Worm (Caenorhabditis elegans) whole organism, midembryonic: ENCODE data around the gene dlhd-1.

Experiments used
- T22C8.4 ChIP-seq: fragments of 200-800 bp; sonication (Bioruptor generic); IDR thresholded peaks from 2 replicates; pipeline ENCODE4 v1.3.6; 2022; ENCODE audit warnings: missing genetic modification characterization, missing compliant biosample characterization
- cog-1 ChIP-seq: sonication (generic microtip); optimal IDR thresholded peaks from 2 replicates; lab custom pipeline; 2016; ENCODE audit warnings: missing genetic modification characterization, missing compliant biosample characterization
- flt-1 ChIP-seq: fragments of 200-800 bp; sonication (Bioruptor generic); IDR thresholded peaks from 2 replicates; pipeline ENCODE4 v1.3.6; 2022; ENCODE audit warnings: missing genetic modification characterization, missing compliant biosample characterization
- klf-2 ChIP-seq: fragments of 200-800 bp; sonication (Bioruptor generic); conservative IDR thresholded peaks from 2 replicates; pipeline ENCODE4 v1.3.6; 2022; ENCODE audit warnings: missing genetic modification reagents, missing genetic modification characterization, missing compliant biosample characterization
- med-1 ChIP-seq: sonication (generic microtip); optimal IDR thresholded peaks from 2 replicates; lab custom pipeline; 2017; ENCODE audit warnings: missing genetic modification characterization, mild to moderate bottlenecking, missing compliant biosample characterization, antibody characterized with exemption, missing genetic modification reagents; ENCODE audit not compliant: insufficient read depth
- ref-1 ChIP-seq: fragments of 200-800 bp; sonication (Bioruptor generic); conservative IDR thresholded peaks from 2 replicates; pipeline ENCODE4 v1.3.6; 2022; ENCODE audit warnings: missing genetic modification reagents, missing genetic modification characterization, missing compliant biosample characterization
- tab-1 ChIP-seq: fragments of 200-800 bp; sonication (Bioruptor generic); IDR thresholded peaks from 2 replicates; pipeline ENCODE4 v1.3.6; 2022; ENCODE audit warnings: missing genetic modification characterization, missing compliant biosample characterization
- ztf-23 ChIP-seq: fragments of 200-800 bp; sonication (Bioruptor generic); IDR thresholded peaks from 2 replicates; pipeline ENCODE4 v1.3.6; 2022; ENCODE audit warnings: missing genetic modification reagents, missing genetic modification characterization, missing compliant biosample characterization
- ztf-29 ChIP-seq: fragments of 200-800 bp; sonication (Bioruptor generic); IDR thresholded peaks from 2 replicates; pipeline ENCODE4 v1.3.6; 2022; ENCODE audit warnings: missing genetic modification reagents, missing genetic modification characterization, missing compliant biosample characterization

Gene dlhd-1

ce11 chrII:1127676-1128075, 44.3 kb downstream of the dlhd-1 start, which contains the start of gene taf-6.1:
Gene taf-6.1 (plus strand): TSS chrII:1127976.
- TF ChIP-seq ztf-29 (GFP tag; lab: Robert Waterston, UW) = no peak
- no peak for TF ChIP-seq tab-1 (GFP tag; lab: Robert Waterston, UW)
- TF ChIP-seq cog-1 (tag; lab: Kevin White, UChicago) = no peak
- TF ChIP-seq med-1 = no peak
- TF ChIP-seq T22C8.4 (GFP tag; lab: Robert Waterston, UW) = no peak
- no peak for TF ChIP-seq klf-2 (GFP tag; lab: Robert Waterston, UW)
- no peak for TF ChIP-seq flt-1 (GFP tag; lab: Robert Waterston, UW)
- TF ChIP-seq ztf-23 (GFP tag; lab: Robert Waterston, UW) = no peak

ce11 chrII:1126472-1126871, 45.5 kb downstream of the dlhd-1 start:
- no peak for TF ChIP-seq tab-1 (GFP tag; lab: Robert Waterston, UW)
- TF ChIP-seq med-1 = no peak
- TF ChIP-seq ztf-23 (GFP tag; lab: Robert Waterston, UW) = no peak
- no peak for TF ChIP-seq ztf-29 (GFP tag; lab: Robert Waterston, UW)
- no peak for TF ChIP-seq T22C8.4 (GFP tag; lab: Robert Waterston, UW)
- TF ChIP-seq flt-1 (GFP tag; lab: Robert Waterston, UW) = no peak

ce11 chrII:1124757-1125156, 47.2 kb downstream of the dlhd-1 start:
- TF ChIP-seq T22C8.4 (GFP tag; lab: Robert Waterston, UW) = no peak
- TF ChIP-seq ztf-23 (GFP tag; lab: Robert Waterston, UW) = no peak
- TF ChIP-seq flt-1 (GFP tag; lab: Robert Waterston, UW) = no peak
- TF ChIP-seq ztf-29 (GFP tag; lab: Robert Waterston, UW) = no peak
- TF ChIP-seq med-1 = no peak
- TF ChIP-seq klf-2 (GFP tag; lab: Robert Waterston, UW) = no peak
- TF ChIP-seq cog-1 (tag; lab: Kevin White, UChicago) = no peak

ce11 chrII:1123208-1123607, 48.7 kb downstream of the dlhd-1 start, which contains the start of the genes sut-1 and eri-3:
Gene sut-1 (minus strand): TSS chrII:1123265.
Gene eri-3 (plus strand): TSS chrII:1123534.
- no peak for TF ChIP-seq tab-1 (GFP tag; lab: Robert Waterston, UW)
- no peak for TF ChIP-seq flt-1 (GFP tag; lab: Robert Waterston, UW)
- TF ChIP-seq ref-1 (GFP tag; lab: Robert Waterston, UW) = no peak
- no peak for TF ChIP-seq T22C8.4 (GFP tag; lab: Robert Waterston, UW)
- no peak for TF ChIP-seq klf-2 (GFP tag; lab: Robert Waterston, UW)
- no peak for TF ChIP-seq ztf-29 (GFP tag; lab: Robert Waterston, UW)
- no peak for TF ChIP-seq ztf-23 (GFP tag; lab: Robert Waterston, UW)
- no peak for TF ChIP-seq med-1
- TF ChIP-seq cog-1 (tag; lab: Kevin White, UChicago) = no peak
